Worm (Caenorhabditis elegans) whole organism, L4 larva: ENCODE results near the gene usp-50.

Experiments used
- Y105C5A.15 ChIP-seq: fragments of 200-800 bp; sonication (Bioruptor generic); IDR thresholded peaks from 2 replicates; pipeline ENCODE4 v1.3.6; 2022; ENCODE audit warnings: missing genetic modification characterization, missing compliant biosample characterization
- ceh-20 ChIP-seq: fragments of 200-800 bp; sonication (Bioruptor generic); IDR thresholded peaks from 2 replicates; pipeline ENCODE4 v1.3.6; 2022; ENCODE audit warnings: missing genetic modification reagents, missing genetic modification characterization, missing compliant biosample characterization
- egl-43 ChIP-seq: fragments of 200-800 bp; sonication (Bioruptor generic); IDR thresholded peaks from 2 replicates; pipeline ENCODE4 v1.3.6; 2022; ENCODE audit warnings: missing genetic modification reagents, missing genetic modification characterization, missing compliant biosample characterization
- mdt-29 ChIP-seq: fragments of 200-800 bp; sonication (Bioruptor generic); IDR thresholded peaks from 2 replicates; pipeline ENCODE4 v1.3.6; 2022; ENCODE audit warnings: missing genetic modification reagents, missing genetic modification characterization, missing compliant biosample characterization
- nhr-111 ChIP-seq: fragments of 200-800 bp; sonication (Bioruptor generic); optimal IDR thresholded peaks from 2 replicates; lab custom pipeline; 2018; ENCODE audit warnings: mild to moderate bottlenecking, missing genetic modification characterization, missing compliant biosample characterization
- ztf-11 ChIP-seq: fragments of 150-350 bp; optimal IDR thresholded peaks from 2 replicates; lab custom pipeline; 2014; ENCODE audit warnings: missing biosample characterization, missing genetic modification characterization

ce11 chrV:17962500-17962899, 37.8 kb downstream of the usp-50 start:
- TF ChIP-seq Y105C5A.15 (GFP tag; lab: Robert Waterston, UW) (no peak), ztf-11 (tag; lab: Kevin White, UChicago) (no peak), egl-43 (GFP tag; lab: Robert Waterston, UW) (0 out of 2 replicates have a peak, but pooled peaks have one; percentile 60), nhr-111 (no peak), ceh-20 (GFP tag; lab: Robert Waterston, UW) (no peak), mdt-29 (GFP tag; lab: Robert Waterston, UW) (no peak)
